Fruit fly (Drosophila melanogaster): Measurements from ENCODE around the gene Nna1.

- TF ChIP-seq psq (optimal IDR thresholded peaks at IDR 0.05) (no peak), Dll (optimal IDR thresholded peaks at IDR 0.05) (no peak), CG8478 (optimal IDR thresholded peaks at IDR 0.05) (no peak), pan (optimal IDR thresholded peaks at IDR 0.05) (no peak), EcR (GFP tag; optimal IDR thresholded peaks at IDR 0.05) (no peak)
These were observed 64.8 kb downstream of the Nna1 start, which contains the start of the genes CG32625 and Rtc1 for dm6 chrX:13756776-13757312.
